Worm (Caenorhabditis elegans): Measurements from ENCODE around the gene K02C4.2.

DNA sequence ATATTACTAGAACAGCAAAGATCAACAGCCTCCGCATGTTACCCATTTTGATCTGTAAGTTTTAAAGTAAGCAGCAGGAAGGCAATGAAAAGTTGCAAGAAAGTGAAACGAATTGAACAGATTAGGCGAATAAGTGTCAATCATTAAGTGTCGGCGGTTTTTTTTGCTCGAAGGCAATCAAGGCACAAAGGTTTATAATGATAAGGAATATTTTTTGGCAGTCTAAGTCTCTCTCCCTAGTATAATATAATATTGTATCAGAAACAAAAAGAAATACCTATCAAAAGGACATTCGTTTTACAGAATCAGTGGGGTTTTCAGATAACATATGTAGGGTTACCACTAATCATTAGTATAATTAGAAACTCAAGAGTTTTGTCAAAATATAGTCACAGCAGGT, 42.9 kb upstream of the K02C4.2 start, which contains the start of gene nrf-6:
- TF ChIP-seq pha-4 (tag; optimal IDR thresholded peaks at IDR 0.05) (no peak), dmd-4 (tag; optimal IDR thresholded peaks at IDR 0.05; ENCODE audit: borderline replicate concordance) (no peak), ama-1 (optimal IDR thresholded peaks at IDR 0.05) (no peak), nfya-1 (tag; optimal IDR thresholded peaks at IDR 0.05) (no peak), eyg-1 (tag; optimal IDR thresholded peaks at IDR 0.05) (no peak), syd-9 (tag; optimal IDR thresholded peaks at IDR 0.05) (no peak)
